Worm (Caenorhabditis elegans): ENCODE results near the gene asg-2.

The asg-2 gene

ce11 chrX:6822552-6822951 lies 18.5 kb upstream of the asg-2 start:
- TF ChIP-seq hlh-1 (tag; optimal IDR thresholded peaks at IDR 0.05) (peak; percentile 74), elt-3 (tag; optimal IDR thresholded peaks at IDR 0.05) (no peak), pha-4 (tag; optimal IDR thresholded peaks at IDR 0.05) (no peak), sptf-1 (tag; optimal IDR thresholded peaks at IDR 0.05) (no peak), nhr-28 (tag; optimal IDR thresholded peaks at IDR 0.05) (no peak), zip-8 (tag; optimal IDR thresholded peaks at IDR 0.05) (no peak), sem-2 (GFP tag; optimal IDR thresholded peaks at IDR 0.05) (no peak), unc-120 (tag; optimal IDR thresholded peaks at IDR 0.05; ENCODE audit: poor library complexity, severe bottlenecking) (peak; percentile 21), unc-62 (GFP tag; optimal IDR thresholded peaks at IDR 0.05) (no peak), tbx-8 (GFP tag; optimal IDR thresholded peaks at IDR 0.05) (no peak), mab-5 (tag; optimal IDR thresholded peaks at IDR 0.05) (no peak)

ce11 chrX:6823218-6823979 lies 17.7 kb upstream of the asg-2 start, which contains the start of gene gei-15:
TSS of gene gei-15 (minus strand) at chrX:6823268.
- no peak for TF ChIP-seq nhr-2 (tag; optimal IDR thresholded peaks at IDR 0.05)
- no peak for TF ChIP-seq unc-62 (GFP tag; optimal IDR thresholded peaks at IDR 0.05)
- TF ChIP-seq hlh-1 (tag; optimal IDR thresholded peaks at IDR 0.05), result peak; percentile 82
- no peak for TF ChIP-seq lsy-2 (tag; optimal IDR thresholded peaks at IDR 0.05)

ce11 chrX:6825840-6826239 lies 15.2 kb upstream of the asg-2 start, which contains the start of gene F41B4.1:
TSS of gene F41B4.1 (minus strand) at chrX:6825862.
- TF ChIP-seq ceh-83 (GFP tag; optimal IDR thresholded peaks at IDR 0.05) (no peak), hlh-1 (tag; optimal IDR thresholded peaks at IDR 0.05) (peak; percentile 42)

ce11 chrX:6835166-6835565 lies 5.9 kb upstream of the asg-2 start, which contains the start of gene F41B4.2:
TSS of gene F41B4.2 (minus strand) at chrX:6835266.
- TF ChIP-seq cnd-1 (tag; optimal IDR thresholded peaks at IDR 0.05), result no peak
- no peak for TF ChIP-seq bed-3 (GFP tag; optimal IDR thresholded peaks at IDR 0.05)
- TF ChIP-seq ham-2 (GFP tag; optimal IDR thresholded peaks at IDR 0.05), result no peak
- no peak for TF ChIP-seq M03D4.4 (tag; optimal IDR thresholded peaks at IDR 0.05)
- TF ChIP-seq drap-1 (GFP tag; optimal IDR thresholded peaks at IDR 0.05), result no peak
- no peak for TF ChIP-seq nhr-28 (tag; optimal IDR thresholded peaks at IDR 0.05)
- TF ChIP-seq blmp-1 (tag; optimal IDR thresholded peaks at IDR 0.05), result no peak
- no peak for TF ChIP-seq elt-1 (tag; optimal IDR thresholded peaks at IDR 0.05; ENCODE audit: borderline replicate concordance, insufficient read depth)
- TF ChIP-seq elt-3 (tag; optimal IDR thresholded peaks at IDR 0.05), result no peak

- TF ChIP-seq snpc-4 (tag; optimal IDR thresholded peaks at IDR 0.05) (no peak), elt-1 (tag; optimal IDR thresholded peaks at IDR 0.05; ENCODE audit: borderline replicate concordance, insufficient read depth) (no peak), mls-2 (tag; optimal IDR thresholded peaks at IDR 0.05) (no peak)
Observed at ce11 chrX:6836065-6836527, 5.0 kb upstream of the asg-2 start, which contains the start of gene F41B4.3. TSS of gene F41B4.3 (minus strand) at chrX:6836115.

- TF ChIP-seq pha-4 (tag; optimal IDR thresholded peaks at IDR 0.05) (peak; percentile 4), ham-2 (GFP tag; optimal IDR thresholded peaks at IDR 0.05) (no peak), nhr-12 (tag; optimal IDR thresholded peaks at IDR 0.05) (no peak)
Observed at ce11 chrX:6844394-6845072, 3.5 kb downstream of the asg-2 start, which contains the start of gene C53B7.3. TSS of gene C53B7.3 (plus strand) at chrX:6844755.

- TF ChIP-seq lin-13 (tag; optimal IDR thresholded peaks at IDR 0.05) (no peak), M03D4.4 (tag; optimal IDR thresholded peaks at IDR 0.05) (no peak), mab-5 (tag; optimal IDR thresholded peaks at IDR 0.05) (no peak), nhr-76 (tag; optimal IDR thresholded peaks at IDR 0.05) (no peak), blmp-1 (tag; optimal IDR thresholded peaks at IDR 0.05) (no peak), nhr-2 (tag; optimal IDR thresholded peaks at IDR 0.05) (no peak), flh-1 (GFP tag; optimal IDR thresholded peaks at IDR 0.05) (no peak), hlh-1 (tag; optimal IDR thresholded peaks at IDR 0.05) (no peak), elt-1 (tag; optimal IDR thresholded peaks at IDR 0.05; ENCODE audit: borderline replicate concordance, insufficient read depth) (no peak), nhr-12 (tag; optimal IDR thresholded peaks at IDR 0.05) (no peak), lin-32 (GFP tag; optimal IDR thresholded peaks at IDR 0.05) (no peak), unc-62 (GFP tag; optimal IDR thresholded peaks at IDR 0.05) (no peak), drap-1 (GFP tag; optimal IDR thresholded peaks at IDR 0.05) (no peak)
Observed at ce11 chrX:6845934-6846333, 4.9 kb downstream of the asg-2 start, which contains the start of gene C53B7.2. TSS of gene C53B7.2 (plus strand) at chrX:6846234.
